Fruit fly (Drosophila melanogaster) whole organism, embryonic: Measurements from ENCODE around the gene LysRS.

Source experiments
- ATbp ChIP-seq: fragments of 200-800 bp; sonication (Bioruptor generic); optimal IDR thresholded peaks from 2 replicates; lab custom pipeline; 2017; ENCODE audit warnings: missing biosample characterization, mild to moderate bottlenecking, missing genetic modification characterization, missing genetic modification reagents
- Blimp-1 ChIP-seq: fragments of 200-800 bp; sonication (Bioruptor generic); optimal IDR thresholded peaks from 3 replicates; lab custom pipeline; 2018; ENCODE audit warnings: missing biosample characterization, missing genetic modification characterization, mild to moderate bottlenecking, moderate library complexity, missing genetic modification reagents
- CG10366 ChIP-seq: fragments of 200-800 bp; sonication (Bioruptor generic); IDR thresholded peaks from 2 replicates; pipeline ENCODE4 v1.3.6; 2022; ENCODE audit warnings: missing biosample characterization, missing genetic modification characterization
- CG10565 ChIP-seq: fragments of 200-800 bp; sonication (Bioruptor generic); optimal IDR thresholded peaks from 3 replicates; lab custom pipeline; 2016; ENCODE audit warnings: missing biosample characterization, mild to moderate bottlenecking, missing genetic modification characterization
- CG11247 ChIP-seq: fragments of 200-800 bp; sonication (Bioruptor generic); IDR thresholded peaks from 2 replicates; pipeline ENCODE4 v1.3.6; 2022; ENCODE audit warnings: missing biosample characterization, missing genetic modification characterization
- CG11456 ChIP-seq: fragments of 200-800 bp; sonication (Bioruptor generic); IDR thresholded peaks from 3 replicates; pipeline ENCODE4 v1.3.6; 2022; ENCODE audit warnings: missing biosample characterization, missing genetic modification characterization
- CG11695 ChIP-seq: fragments of 200-800 bp; sonication (Bioruptor generic); IDR thresholded peaks from 3 replicates; pipeline ENCODE4 v1.3.6; 2022; ENCODE audit warnings: missing biosample characterization, missing genetic modification characterization
- CG12219 ChIP-seq: fragments of 200-800 bp; sonication (Bioruptor generic); optimal IDR thresholded peaks from 3 replicates; lab custom pipeline; 2018; ENCODE audit warnings: missing biosample characterization, mild to moderate bottlenecking, missing genetic modification characterization
- CG17912 ChIP-seq: fragments of 200-800 bp; sonication (Bioruptor generic); optimal IDR thresholded peaks from 2 replicates; lab custom pipeline; 2018; ENCODE audit warnings: missing biosample characterization, mild to moderate bottlenecking, missing genetic modification characterization
- CG18764 ChIP-seq: fragments of 200-800 bp; sonication (Bioruptor generic); optimal IDR thresholded peaks from 3 replicates; lab custom pipeline; 2016; ENCODE audit warnings: missing biosample characterization, missing genetic modification characterization
- CG2120 ChIP-seq: fragments of 200-800 bp; sonication (Bioruptor generic); optimal IDR thresholded peaks from 3 replicates; lab custom pipeline; 2016; ENCODE audit warnings: missing biosample characterization, missing genetic modification characterization
- CG2129 ChIP-seq: fragments of 200-800 bp; sonication (Bioruptor generic); IDR thresholded peaks from 2 replicates; pipeline ENCODE4 v1.3.6; 2022; ENCODE audit warnings: missing biosample characterization, missing genetic modification characterization; ENCODE audit not compliant: partially characterized antibody
- CG2199 ChIP-seq: fragments of 200-800 bp; sonication (Bioruptor generic); IDR thresholded peaks from 3 replicates; pipeline ENCODE4 v1.3.6; 2022; ENCODE audit warnings: missing biosample characterization, missing genetic modification characterization
- CG3065 ChIP-seq: fragments of 200-800 bp; sonication (Bioruptor generic); optimal IDR thresholded peaks from 2 replicates; lab custom pipeline; 2016; ENCODE audit warnings: missing biosample characterization, missing genetic modification characterization
- CG3726 ChIP-seq: fragments of 200-800 bp; sonication (Bioruptor generic); IDR thresholded peaks from 3 replicates; pipeline ENCODE4, ENCODE4 v1.3.6; 2022; ENCODE audit warnings: missing biosample characterization, missing genetic modification characterization
- CG6791 ChIP-seq: fragments of 200-800 bp; sonication (Bioruptor generic); IDR thresholded peaks from 3 replicates; pipeline ENCODE4 v1.3.6; 2022; ENCODE audit warnings: missing biosample characterization, missing genetic modification characterization; ENCODE audit not compliant: partially characterized antibody
- CTCF ChIP-seq: fragments of 200-800 bp; sonication (Bioruptor generic); optimal IDR thresholded peaks from 2 replicates; lab custom pipeline; 2017; ENCODE audit warnings: missing biosample characterization, mild to moderate bottlenecking, missing genetic modification characterization, moderate library complexity
- Dad ChIP-seq: fragments of 200-800 bp; sonication (Bioruptor generic); optimal IDR thresholded peaks from 3 replicates; lab custom pipeline; 2016; ENCODE audit warnings: missing biosample characterization, missing genetic modification characterization
- HLH4C ChIP-seq: fragments of 200-800 bp; sonication (Bioruptor generic); IDR thresholded peaks from 3 replicates; pipeline ENCODE4 v1.3.6; 2022; ENCODE audit warnings: missing biosample characterization, missing genetic modification characterization; ENCODE audit not compliant: partially characterized antibody
- HLHmδ ChIP-seq: fragments of 200-800 bp; sonication (Bioruptor generic); optimal IDR thresholded peaks from 2 replicates; lab custom pipeline; 2018; ENCODE audit warnings: missing biosample characterization, mild to moderate bottlenecking, missing genetic modification characterization, moderate library complexity
- Lhr ChIP-seq: fragments of 200-800 bp; sonication (Bioruptor generic); optimal IDR thresholded peaks from 3 replicates; lab custom pipeline; 2017; ENCODE audit warnings: mild to moderate bottlenecking, missing biosample characterization, missing genetic modification reagents, missing genetic modification characterization
- NK7.1 ChIP-seq: fragments of 200-800 bp; sonication (Bioruptor generic); optimal IDR thresholded peaks from 3 replicates; lab custom pipeline; 2016; ENCODE audit warnings: missing biosample characterization, missing genetic modification characterization
- Nf-YB ChIP-seq: fragments of 200-800 bp; sonication (Bioruptor generic); optimal IDR thresholded peaks from 3 replicates; lab custom pipeline; 2019; ENCODE audit warnings: missing biosample characterization, mild to moderate bottlenecking, missing genetic modification characterization, moderate library complexity
- Nf-YC ChIP-seq: fragments of 200-800 bp; optimal IDR thresholded peaks from 3 replicates; lab custom pipeline; 2019; ENCODE audit warnings: missing biosample characterization, mild to moderate bottlenecking, missing genetic modification characterization, moderate library complexity
- Oaz ChIP-seq: fragments of 200-800 bp; sonication (Bioruptor generic); IDR thresholded peaks from 2 replicates; pipeline ENCODE4 v1.3.6; 2022; ENCODE audit warnings: missing biosample characterization, missing genetic modification characterization
- Optix ChIP-seq: fragments of 200-800 bp; sonication (Bioruptor generic); IDR thresholded peaks from 3 replicates; pipeline ENCODE4 v1.3.6; 2022; ENCODE audit warnings: missing biosample characterization, missing genetic modification characterization
- Pdp1 ChIP-seq, 2 experiments: fragments of 200-800 bp; sonication (Bioruptor generic); optimal IDR thresholded peaks; 3 replicates each; lab custom pipeline; 2016; ENCODE audit warnings: missing biosample characterization in 2 of 2, missing genetic modification characterization in 2 of 2, mild to moderate bottlenecking in 1 of 2, moderate library complexity in 1 of 2
- amos ChIP-seq: fragments of 200-800 bp; sonication (Bioruptor generic); IDR thresholded peaks from 2 replicates; pipeline ENCODE4 v1.3.6; 2022; ENCODE audit warnings: missing biosample characterization, missing genetic modification characterization; ENCODE audit not compliant: partially characterized antibody
- emc ChIP-seq: fragments of 200-800 bp; sonication (Bioruptor generic); optimal IDR thresholded peaks from 2 replicates; lab custom pipeline; 2016; ENCODE audit warnings: missing biosample characterization, missing genetic modification characterization
- exex ChIP-seq: fragments of 200-800 bp; sonication (Bioruptor generic); optimal IDR thresholded peaks from 4 replicates; lab custom pipeline; 2018; ENCODE audit warnings: missing biosample characterization, mild to moderate bottlenecking, missing genetic modification characterization, moderate library complexity
- hth ChIP-seq: fragments of >200 bp; optimal IDR thresholded peaks from 2 replicates; lab custom pipeline; 2017; ENCODE audit warnings: inconsistent platforms
- inv ChIP-seq: fragments of 200-800 bp; sonication (Bioruptor generic); IDR thresholded peaks from 2 replicates; pipeline ENCODE4 v1.3.6; 2022; ENCODE audit warnings: missing biosample characterization, missing genetic modification characterization; ENCODE audit not compliant: partially characterized antibody
- ken ChIP-seq: fragments of 200-800 bp; sonication (Bioruptor generic); IDR thresholded peaks from 3 replicates; pipeline ENCODE4 v1.3.6; 2022; ENCODE audit warnings: missing biosample characterization, missing genetic modification characterization
- mirr ChIP-seq: fragments of 200-800 bp; sonication (Bioruptor generic); optimal IDR thresholded peaks from 3 replicates; lab custom pipeline; 2018; ENCODE audit warnings: missing biosample characterization, mild to moderate bottlenecking, missing genetic modification characterization
- odd ChIP-seq: fragments of 200-800 bp; sonication (Bioruptor generic); optimal IDR thresholded peaks from 2 replicates; lab custom pipeline; 2017; ENCODE audit warnings: missing biosample characterization, mild to moderate bottlenecking, missing genetic modification characterization
- org-1 ChIP-seq: fragments of 200-800 bp; sonication (Bioruptor generic); optimal IDR thresholded peaks from 2 replicates; lab custom pipeline; 2017; ENCODE audit warnings: missing biosample characterization, missing genetic modification characterization
- psq ChIP-seq: fragments of 200-800 bp; sonication (Bioruptor generic); optimal IDR thresholded peaks from 2 replicates; lab custom pipeline; 2017; ENCODE audit warnings: missing biosample characterization, missing genetic modification characterization
- repo ChIP-seq: fragments of 200-800 bp; sonication (Bioruptor generic); optimal IDR thresholded peaks from 2 replicates; lab custom pipeline; 2016; ENCODE audit warnings: missing biosample characterization, missing genetic modification characterization
- row ChIP-seq: fragments of 200-800 bp; sonication (Bioruptor generic); IDR thresholded peaks from 3 replicates; pipeline ENCODE4 v1.3.6; 2022; ENCODE audit warnings: missing biosample characterization, missing genetic modification characterization
- sc ChIP-seq, 3 experiments: fragments of >200 bp in 2 of 3; fragments of 200-800 bp in 1 of 3; sonication (Bioruptor generic) in 1 of 3; optimal IDR thresholded peaks; 2 replicates in 2 of 3; 3 replicates in 1 of 3; lab custom pipeline; 2017; ENCODE audit warnings: mild to moderate bottlenecking in 1 of 3, missing biosample characterization in 1 of 3, missing genetic modification characterization in 1 of 3, missing genetic modification reagents in 1 of 3
- seq ChIP-seq: fragments of 200-800 bp; sonication (Bioruptor generic); IDR thresholded peaks from 2 replicates; pipeline ENCODE4 v1.3.6; 2022; ENCODE audit warnings: missing biosample characterization, missing genetic modification characterization
- sim ChIP-seq: fragments of 200-800 bp; sonication (Bioruptor generic); IDR thresholded peaks from 2 replicates; pipeline ENCODE4 v1.3.6; 2022; ENCODE audit warnings: missing biosample characterization, missing genetic modification characterization
- sisA ChIP-seq: fragments of 200-800 bp; sonication (Bioruptor generic); IDR thresholded peaks from 2 replicates; pipeline ENCODE4 v1.3.6; 2022; ENCODE audit warnings: missing biosample characterization, missing genetic modification characterization
- sna ChIP-seq: fragments of 200-800 bp; sonication (Bioruptor generic); IDR thresholded peaks from 2 replicates; pipeline ENCODE4 v1.3.6; 2022; ENCODE audit warnings: missing biosample characterization, missing genetic modification characterization; ENCODE audit not compliant: partially characterized antibody
- tgo ChIP-seq: fragments of 200-800 bp; sonication (Bioruptor generic); IDR thresholded peaks from 3 replicates; pipeline ENCODE4 v1.3.6; 2022; ENCODE audit warnings: missing biosample characterization, missing genetic modification characterization
- usp ChIP-seq: fragments of >200 bp; optimal IDR thresholded peaks from 2 replicates; lab custom pipeline; 2017; ENCODE audit warnings: missing biosample characterization, missing genetic modification characterization
- wor ChIP-seq: fragments of 200-800 bp; sonication (Bioruptor generic); IDR thresholded peaks from 2 replicates; pipeline ENCODE4 v1.3.6; 2022; ENCODE audit warnings: missing biosample characterization, missing genetic modification characterization
- zen ChIP-seq: fragments of 200-800 bp; sonication (Bioruptor generic); optimal IDR thresholded peaks from 3 replicates; lab custom pipeline; 2018; ENCODE audit warnings: missing biosample characterization, mild to moderate bottlenecking, missing genetic modification characterization, moderate library complexity
- zfh1 ChIP-seq: fragments of 200-800 bp; sonication (Bioruptor generic); IDR thresholded peaks from 3 replicates; pipeline ENCODE4 v1.3.6; 2022; ENCODE audit warnings: missing biosample characterization, missing genetic modification characterization

Gene LysRS

DNA sequence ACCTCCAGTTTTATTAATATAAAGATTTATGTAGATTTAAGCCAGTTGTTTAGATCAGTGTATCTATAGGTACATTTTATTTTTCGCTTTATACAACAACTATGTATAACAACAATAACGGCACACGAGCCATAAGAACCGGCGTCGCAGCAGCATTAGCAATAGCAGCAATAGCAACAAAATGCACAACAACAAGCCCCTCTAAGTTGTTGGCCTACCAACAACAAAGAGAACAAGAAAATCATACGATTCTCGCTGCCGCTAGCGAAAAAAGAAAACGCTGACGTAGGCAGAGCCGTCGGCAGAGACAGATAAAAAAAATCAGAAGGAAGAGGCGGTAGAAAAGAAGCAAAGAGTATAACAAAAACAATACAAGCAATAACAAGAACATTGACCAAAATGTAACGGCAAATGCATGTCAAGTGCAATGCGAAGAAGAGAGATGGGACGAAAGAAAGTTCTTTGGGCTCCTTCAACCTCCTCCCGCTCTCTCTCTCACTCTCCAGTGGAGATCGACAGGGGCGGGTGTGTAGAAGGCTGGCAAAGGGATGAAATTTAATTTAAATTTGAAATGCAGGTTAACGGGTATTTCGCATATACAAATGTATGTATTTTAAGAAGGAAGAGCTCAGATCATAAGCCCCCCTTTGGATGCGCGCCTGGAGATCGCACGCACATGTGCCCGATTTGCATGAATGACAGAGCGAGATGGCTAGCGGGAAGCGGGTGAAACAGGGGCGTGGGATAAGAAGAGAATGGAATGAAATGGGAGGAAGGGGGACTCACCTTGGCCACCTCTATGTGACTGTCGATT, 29.8 kb downstream of the LysRS start (continued):
- peak; percentile 96 for TF ChIP-seq NK7.1 (GFP tag; lab: Kevin White, UChicago)
- peak; percentile 97 for TF ChIP-seq org-1 (GFP tag; lab: Kevin White, UChicago)
- TF ChIP-seq wor (GFP tag; lab: Robert Waterston, UW): peak; percentile 98
- peak; percentile 98 for TF ChIP-seq row (GFP tag; lab: Robert Waterston, UW)
- peak; percentile 61 for TF ChIP-seq CTCF (GFP tag; lab: Kevin White, UChicago)
- TF ChIP-seq CG2120 (GFP tag; lab: Kevin White, UChicago): peak; percentile 99
- TF ChIP-seq CG11695: peak; percentile 96
- peak; percentile 91 for TF ChIP-seq CG10565 (GFP tag; lab: Kevin White, UChicago)
- peak; percentile 99 for TF ChIP-seq Dad
- peak; percentile 65 for TF ChIP-seq exex (tag; lab: Kevin White, UChicago)
- TF ChIP-seq CG10366 (GFP tag; lab: Robert Waterston, UW): peak; percentile 99
- TF ChIP-seq sna (GFP tag; lab: Robert Waterston, UW): no peak
- peak; percentile 95 for TF ChIP-seq psq
- no peak for TF ChIP-seq hth
- TF ChIP-seq Nf-YB (GFP tag; lab: Kevin White, UChicago): peak; percentile 86
- TF ChIP-seq Pdp1 (GFP tag; optimal IDR thresholded peaks at IDR 0.05; lab: Kevin White, UChicago): peak; percentile 97 to 99
- TF ChIP-seq CG3065 (GFP tag; lab: Kevin White, UChicago): peak; percentile 97
- TF ChIP-seq CG6791 (GFP tag; lab: Robert Waterston, UW): no peak
- TF ChIP-seq CG2199 (GFP tag; lab: Robert Waterston, UW): peak; percentile 98
- TF ChIP-seq tgo (GFP tag; lab: Robert Waterston, UW): peak; percentile 98
- TF ChIP-seq CG2129 (GFP tag; lab: Robert Waterston, UW): no peak
- TF ChIP-seq CG12219 (GFP tag; lab: Kevin White, UChicago): peak; percentile 97
- no peak for TF ChIP-seq HLH4C (GFP tag; lab: Robert Waterston, UW)
- TF ChIP-seq sc (optimal IDR thresholded peaks at IDR 0.05; lab: Kevin White, UChicago): no peak
- TF ChIP-seq sc (GFP tag; optimal IDR thresholded peaks at IDR 0.05; lab: Kevin White, UChicago): peak; percentile 99
- peak; percentile 99 for TF ChIP-seq CG11456 (GFP tag; lab: Robert Waterston, UW)
- TF ChIP-seq zen (tag; lab: Kevin White, UChicago): peak; percentile 96
- peak; percentile 99 for TF ChIP-seq sisA (GFP tag; lab: Robert Waterston, UW)
- TF ChIP-seq emc (GFP tag; lab: Kevin White, UChicago): peak; percentile 96
- peak; percentile 100 for TF ChIP-seq zfh1 (GFP tag; lab: Robert Waterston, UW)
- TF ChIP-seq Nf-YC: peak; percentile 60
- TF ChIP-seq inv (GFP tag; lab: Robert Waterston, UW): no peak
- TF ChIP-seq odd (GFP tag; lab: Kevin White, UChicago): peak; percentile 94
- TF ChIP-seq repo (GFP tag; lab: Kevin White, UChicago): peak; percentile 97
- TF ChIP-seq CG11247: peak; percentile 99
- TF ChIP-seq mirr (GFP tag; lab: Kevin White, UChicago): peak; percentile 65
- peak; percentile 98 for TF ChIP-seq ATbp (GFP tag; lab: Kevin White, UChicago)
- peak; percentile 94 for TF ChIP-seq CG18764 (GFP tag; lab: Kevin White, UChicago)
- peak; percentile 58 for TF ChIP-seq CG17912 (GFP tag; lab: Kevin White, UChicago)
- TF ChIP-seq Lhr (GFP tag; lab: Kevin White, UChicago): peak; percentile 97
- TF ChIP-seq Optix (GFP tag; lab: Robert Waterston, UW): peak; percentile 99
- TF ChIP-seq CG3726 (GFP tag; lab: Robert Waterston, UW): peak; percentile 98
- TF ChIP-seq sim (GFP tag; lab: Robert Waterston, UW): peak; percentile 98
- peak; percentile 25 for TF ChIP-seq HLHmδ (GFP tag; lab: Kevin White, UChicago)
- TF ChIP-seq usp: no peak
- TF ChIP-seq Blimp-1 (GFP tag; lab: Kevin White, UChicago): peak; percentile 98
- peak; percentile 97 for TF ChIP-seq seq (GFP tag; lab: Robert Waterston, UW)
- peak; percentile 92 for TF ChIP-seq Oaz
- no peak for TF ChIP-seq amos (GFP tag; lab: Robert Waterston, UW)
- TF ChIP-seq ken (GFP tag; lab: Robert Waterston, UW): peak; percentile 99
